Worm (Caenorhabditis elegans) whole organism, L4 larva: ENCODE data around the gene Y32B12B.4.
A peak's percentile ranks its signal among the peaks of the same experiment; 100 is the strongest.

ENCODE experiments used
- F44E2.7 ChIP-seq: fragments of 200-800 bp; sonication (Bioruptor generic); IDR thresholded peaks from 2 replicates; pipeline ENCODE4 v2.1.2; 2022; ENCODE audit warnings: missing genetic modification characterization, missing compliant biosample characterization
- daf-8 ChIP-seq: fragments of 200-800 bp; sonication (Bioruptor generic); IDR thresholded peaks from 2 replicates; pipeline ENCODE4 v1.3.6; 2022; ENCODE audit warnings: missing genetic modification characterization, missing compliant biosample characterization
- dpl-1 ChIP-seq: fragments of 150-350 bp; optimal IDR thresholded peaks from 2 replicates; lab custom pipeline; 2014; ENCODE audit warnings: missing biosample characterization, missing genetic modification reagents, missing genetic modification characterization
- hlh-11 ChIP-seq: fragments of 200-800 bp; sonication (Bioruptor generic); optimal IDR thresholded peaks from 2 replicates; lab custom pipeline; 2018; ENCODE audit warnings: mild to moderate bottlenecking, missing genetic modification characterization, missing compliant biosample characterization
- lin-1 ChIP-seq: fragments of 200-800 bp; sonication (Bioruptor generic); IDR thresholded peaks from 2 replicates; pipeline ENCODE4 v1.3.6; 2022; ENCODE audit warnings: missing genetic modification reagents, missing genetic modification characterization, missing compliant biosample characterization
- lsy-2 ChIP-seq, 2 experiments: fragments of 150-350 bp in 1 of 2; sonication (generic microtip) in 1 of 2; optimal IDR thresholded peaks; 2 replicates each; lab custom pipeline; 2014 to 2017; ENCODE audit warnings: missing biosample characterization in 2 of 2, missing genetic modification characterization in 2 of 2
- nhr-111 ChIP-seq: fragments of 200-800 bp; sonication (Bioruptor generic); optimal IDR thresholded peaks from 2 replicates; lab custom pipeline; 2018; ENCODE audit warnings: mild to moderate bottlenecking, missing genetic modification characterization, missing compliant biosample characterization
- nhr-77 ChIP-seq: fragments of 150-350 bp; optimal IDR thresholded peaks from 2 replicates; lab custom pipeline; 2014; ENCODE audit warnings: missing biosample characterization, missing genetic modification characterization
- unc-130 ChIP-seq: sonication (generic microtip); optimal IDR thresholded peaks from 2 replicates; lab custom pipeline; 2016; ENCODE audit warnings: missing genetic modification reagents, missing genetic modification characterization, missing compliant biosample characterization
- unc-39 ChIP-seq: sonication (generic microtip); optimal IDR thresholded peaks from 2 replicates; lab custom pipeline; 2017; ENCODE audit warnings: missing biosample characterization, missing genetic modification characterization
- unc-62 ChIP-seq, 3 experiments: fragments of 150-350 bp in 1 of 3; sonication (generic microtip); optimal IDR thresholded peaks in 2 of 3; peaks in 1 of 3; 1 replicate in 1 of 3; 2 replicates in 2 of 3; lab custom pipeline; 2014 to 2017; ENCODE audit warnings: missing biosample characterization in 3 of 3, missing genetic modification characterization in 3 of 3, missing genetic modification reagents in 3 of 3, missing genotype in 1 of 3
- vab-7 ChIP-seq: fragments of 200-800 bp; sonication (Bioruptor generic); IDR thresholded peaks from 2 replicates; pipeline ENCODE4 v1.3.6; 2022; ENCODE audit warnings: missing genetic modification reagents, missing genetic modification characterization, missing compliant biosample characterization

ce11 chrV:16552929-16553328 lies at the start of gene Y32B12B.4:
- TF ChIP-seq lsy-2 (tag; optimal IDR thresholded peaks at IDR 0.05; lab: Kevin White, UChicago) (no peak), nhr-77 (tag; lab: Kevin White, UChicago) (no peak), dpl-1 (GFP tag; lab: Kevin White, UChicago) (no peak), hlh-11 (no peak), unc-130 (GFP tag; lab: Kevin White, UChicago) (no peak), vab-7 (GFP tag; lab: Robert Waterston, UW) (0 out of 2 replicates have a peak, but pooled peaks have one; percentile 6), daf-8 (GFP tag; lab: Robert Waterston, UW) (no peak), F44E2.7 (GFP tag; lab: Robert Waterston, UW) (no peak), lin-1 (GFP tag; lab: Robert Waterston, UW) (no peak), unc-62 (GFP tag; optimal IDR thresholded peaks at IDR 0.05 in 1 of 2; lab: Kevin White, UChicago) (no peak), unc-62 (tag; optimal IDR thresholded peaks at IDR 0.05; lab: Kevin White, UChicago) (no peak), unc-39 (tag; lab: Kevin White, UChicago) (no peak), nhr-111 (GFP tag; lab: Kevin White, UChicago) (no peak)
